Fruit fly (Drosophila melanogaster) whole organism, embryonic: Measurements from ENCODE around the gene PRL-1.
A peak's percentile ranks its signal among the peaks of the same experiment; 100 is the strongest.

Experiments used
- Aef1 ChIP-seq: fragments of 200-800 bp; sonication (Bioruptor generic); IDR thresholded peaks from 3 replicates; pipeline ENCODE4 v1.3.6; 2022; ENCODE audit warnings: missing biosample characterization, missing genetic modification characterization
- Asciz ChIP-seq: fragments of 200-800 bp; sonication (Bioruptor generic); optimal IDR thresholded peaks from 2 replicates; lab custom pipeline; 2017; ENCODE audit warnings: missing biosample characterization, mild to moderate bottlenecking, missing genetic modification characterization, missing genetic modification reagents
- Bteb2 ChIP-seq: fragments of 200-800 bp; sonication (Bioruptor generic); optimal IDR thresholded peaks from 2 replicates; lab custom pipeline; 2016; ENCODE audit warnings: missing biosample characterization, missing genetic modification characterization
- CG10654 ChIP-seq: fragments of 200-800 bp; sonication (Bioruptor generic); optimal IDR thresholded peaks from 2 replicates; lab custom pipeline; 2016; ENCODE audit warnings: missing biosample characterization, missing genetic modification characterization
- CG11093 ChIP-seq: fragments of 200-800 bp; sonication (Bioruptor generic); IDR thresholded peaks from 3 replicates; pipeline ENCODE4 v1.3.6; 2022; ENCODE audit warnings: missing biosample characterization, missing genetic modification characterization
- CG11560 ChIP-seq: fragments of 200-800 bp; sonication (Bioruptor generic); IDR thresholded peaks from 3 replicates; pipeline ENCODE4 v1.3.6; 2022; ENCODE audit warnings: missing biosample characterization, missing genetic modification characterization
- CG12155 ChIP-seq: fragments of 200-800 bp; sonication (Bioruptor generic); optimal IDR thresholded peaks from 3 replicates; lab custom pipeline; 2016; ENCODE audit warnings: missing biosample characterization, missing genetic modification characterization
- CG13287 ChIP-seq: fragments of 200-800 bp; sonication (Bioruptor generic); IDR thresholded peaks from 2 replicates; pipeline ENCODE4 v1.3.6; 2022; ENCODE audit warnings: missing biosample characterization, missing genetic modification characterization; ENCODE audit not compliant: partially characterized antibody
- CG15269 ChIP-seq: fragments of 200-800 bp; sonication (Bioruptor generic); optimal IDR thresholded peaks from 2 replicates; lab custom pipeline; 2018; ENCODE audit warnings: missing biosample characterization, mild to moderate bottlenecking, missing genetic modification characterization, moderate library complexity
- CG15601 ChIP-seq: fragments of 200-800 bp; sonication (Bioruptor generic); optimal IDR thresholded peaks from 3 replicates; lab custom pipeline; 2019; ENCODE audit warnings: missing biosample characterization, mild to moderate bottlenecking, missing genetic modification characterization, moderate library complexity
- CG17829 ChIP-seq: fragments of 200-800 bp; optimal IDR thresholded peaks from 2 replicates; lab custom pipeline; 2019; ENCODE audit warnings: missing biosample characterization, mild to moderate bottlenecking, missing genetic modification characterization, moderate library complexity
- CG2202 ChIP-seq: fragments of 200-800 bp; sonication (Bioruptor generic); optimal IDR thresholded peaks from 2 replicates; lab custom pipeline; 2018; ENCODE audit warnings: missing biosample characterization, mild to moderate bottlenecking, missing genetic modification characterization
- CG31365 ChIP-seq: fragments of 200-800 bp; sonication (Bioruptor generic); optimal IDR thresholded peaks from 2 replicates; lab custom pipeline; 2018; ENCODE audit warnings: missing biosample characterization, mild to moderate bottlenecking, missing genetic modification characterization
- CG34422 ChIP-seq: fragments of 200-800 bp; sonication (Bioruptor generic); IDR thresholded peaks from 3 replicates; pipeline ENCODE4 v1.3.6; 2022; ENCODE audit warnings: missing biosample characterization, missing genetic modification characterization
- CG3726 ChIP-seq: fragments of 200-800 bp; sonication (Bioruptor generic); IDR thresholded peaks from 3 replicates; pipeline ENCODE4, ENCODE4 v1.3.6; 2022; ENCODE audit warnings: missing biosample characterization, missing genetic modification characterization
- CG42726 ChIP-seq: fragments of 200-800 bp; sonication (Bioruptor generic); IDR thresholded peaks from 2 replicates; pipeline ENCODE4 v1.3.6; 2022; ENCODE audit warnings: missing biosample characterization, missing genetic modification characterization; ENCODE audit not compliant: partially characterized antibody
- CG4404 ChIP-seq: fragments of 200-800 bp; sonication (Bioruptor generic); IDR thresholded peaks from 2 replicates; pipeline ENCODE4 v1.3.6; 2022; ENCODE audit warnings: missing biosample characterization, missing genetic modification characterization
- CG6654 ChIP-seq: fragments of 200-800 bp; sonication (Bioruptor generic); optimal IDR thresholded peaks from 2 replicates; lab custom pipeline; 2017; ENCODE audit warnings: missing biosample characterization, mild to moderate bottlenecking, missing genetic modification characterization
- CG9876 ChIP-seq: fragments of 200-800 bp; sonication (Bioruptor generic); optimal IDR thresholded peaks from 2 replicates; lab custom pipeline; 2016; ENCODE audit warnings: missing biosample characterization, missing genetic modification characterization
- CkIIα-i1 ChIP-seq: fragments of 200-800 bp; sonication (Bioruptor generic); IDR thresholded peaks from 2 replicates; pipeline ENCODE4 v1.3.6; 2022; ENCODE audit warnings: missing biosample characterization, missing genetic modification characterization
- Dad ChIP-seq: fragments of 200-800 bp; sonication (Bioruptor generic); optimal IDR thresholded peaks from 3 replicates; lab custom pipeline; 2016; ENCODE audit warnings: missing biosample characterization, missing genetic modification characterization
- Dfd ChIP-seq, 2 experiments: fragments of >200 bp; optimal IDR thresholded peaks; 2 replicates each; lab custom pipeline; 2017; ENCODE audit warnings: missing biosample characterization in 2 of 2, missing genetic modification characterization in 2 of 2
- Dip2 ChIP-seq: fragments of 200-800 bp; sonication (Bioruptor generic); IDR thresholded peaks from 2 replicates; pipeline ENCODE4 v1.3.6; 2022; ENCODE audit warnings: missing biosample characterization, missing genetic modification characterization
- Doc3 ChIP-seq: fragments of 200-800 bp; sonication (Bioruptor generic); IDR thresholded peaks from 3 replicates; pipeline ENCODE4 v1.3.6; 2022; ENCODE audit warnings: missing biosample characterization, missing genetic modification characterization; ENCODE audit not compliant: partially characterized antibody
- ERR ChIP-seq: fragments of 200-800 bp; sonication (Bioruptor generic); optimal IDR thresholded peaks from 2 replicates; lab custom pipeline; 2016; ENCODE audit warnings: missing biosample characterization, missing genetic modification characterization
- HLH4C ChIP-seq: fragments of 200-800 bp; sonication (Bioruptor generic); IDR thresholded peaks from 3 replicates; pipeline ENCODE4 v1.3.6; 2022; ENCODE audit warnings: missing biosample characterization, missing genetic modification characterization; ENCODE audit not compliant: partially characterized antibody
- Sry-β ChIP-seq: fragments of 200-800 bp; sonication (Bioruptor generic); optimal IDR thresholded peaks from 2 replicates; lab custom pipeline; 2018; ENCODE audit warnings: missing biosample characterization, mild to moderate bottlenecking, missing genetic modification characterization, moderate library complexity
- YL-1 ChIP-seq: fragments of 200-800 bp; sonication (Bioruptor generic); optimal IDR thresholded peaks from 3 replicates; lab custom pipeline; 2017; ENCODE audit warnings: missing biosample characterization, mild to moderate bottlenecking, missing genetic modification characterization
- az2 ChIP-seq: fragments of 200-800 bp; sonication (Bioruptor generic); optimal IDR thresholded peaks from 3 replicates; lab custom pipeline; 2016; ENCODE audit warnings: missing biosample characterization, missing genetic modification characterization
- ci ChIP-seq: fragments of 200-800 bp; sonication (Bioruptor generic); IDR thresholded peaks from 3 replicates; pipeline ENCODE4 v1.3.6; 2022; ENCODE audit warnings: missing biosample characterization, missing genetic modification characterization
- corto ChIP-seq: fragments of 200-800 bp; sonication (Bioruptor generic); optimal IDR thresholded peaks from 2 replicates; lab custom pipeline; 2016; ENCODE audit warnings: missing biosample characterization, mild to moderate bottlenecking, missing genetic modification characterization, moderate library complexity
- dimm ChIP-seq: fragments of 200-800 bp; sonication (Bioruptor generic); IDR thresholded peaks from 2 replicates; pipeline ENCODE4 v1.3.6; 2022; ENCODE audit warnings: missing biosample characterization, missing genetic modification characterization
- ems ChIP-seq: fragments of 200-800 bp; sonication (Bioruptor generic); optimal IDR thresholded peaks from 3 replicates; lab custom pipeline; 2016; ENCODE audit warnings: missing biosample characterization, missing genetic modification characterization
- fu2 ChIP-seq: fragments of 200-800 bp; sonication (Bioruptor generic); optimal IDR thresholded peaks from 2 replicates; lab custom pipeline; 2016; ENCODE audit warnings: missing biosample characterization, missing genetic modification characterization
- ham ChIP-seq: fragments of 200-800 bp; sonication (Bioruptor generic); IDR thresholded peaks from 2 replicates; pipeline ENCODE4 v1.3.6; 2022; ENCODE audit warnings: missing biosample characterization, missing genetic modification characterization
- hbn ChIP-seq: fragments of 200-800 bp; sonication (Bioruptor generic); IDR thresholded peaks from 2 replicates; pipeline ENCODE4 v1.3.6; 2022; ENCODE audit warnings: missing biosample characterization, missing genetic modification characterization; ENCODE audit not compliant: partially characterized antibody
- jing ChIP-seq: fragments of 200-800 bp; sonication (Bioruptor generic); optimal IDR thresholded peaks from 2 replicates; lab custom pipeline; 2018; ENCODE audit warnings: missing biosample characterization, mild to moderate bottlenecking, missing genetic modification characterization
- kay ChIP-seq: fragments of 200-800 bp; sonication (Bioruptor generic); optimal IDR thresholded peaks from 2 replicates; lab custom pipeline; 2016; ENCODE audit warnings: missing biosample characterization, missing genetic modification characterization
- ken ChIP-seq: fragments of 200-800 bp; sonication (Bioruptor generic); IDR thresholded peaks from 3 replicates; pipeline ENCODE4 v1.3.6; 2022; ENCODE audit warnings: missing biosample characterization, missing genetic modification characterization
- onecut ChIP-seq: fragments of 200-800 bp; sonication (Bioruptor generic); IDR thresholded peaks from 2 replicates; pipeline ENCODE4 v1.3.6; 2022; ENCODE audit warnings: missing biosample characterization, missing genetic modification characterization
- otp ChIP-seq: fragments of 200-800 bp; sonication (Bioruptor generic); IDR thresholded peaks from 3 replicates; pipeline ENCODE4, ENCODE4 v1.3.6; 2022; ENCODE audit warnings: missing biosample characterization, missing genetic modification characterization
- p53 ChIP-seq: fragments of 200-800 bp; sonication (Bioruptor generic); optimal IDR thresholded peaks from 2 replicates; lab custom pipeline; 2016; ENCODE audit warnings: missing biosample characterization, missing genetic modification characterization
- pfk ChIP-seq: fragments of 200-800 bp; sonication (Bioruptor generic); optimal IDR thresholded peaks from 2 replicates; lab custom pipeline; 2018; ENCODE audit warnings: missing biosample characterization, mild to moderate bottlenecking, missing genetic modification characterization, moderate library complexity
- prd ChIP-seq, 3 experiments: fragments of >200 bp in 2 of 3; fragments of 200-800 bp in 1 of 3; sonication (Bioruptor generic) in 1 of 3; optimal IDR thresholded peaks in 2 of 3; IDR thresholded peaks in 1 of 3; 2 replicates in 2 of 3; 3 replicates in 1 of 3; pipeline versions ENCODE4 v1.3.6 to Lab custom; 2017 to 2022; ENCODE audit warnings: missing biosample characterization in 1 of 3, missing genetic modification characterization in 1 of 3
- sr ChIP-seq: fragments of 200-800 bp; sonication (Bioruptor generic); IDR thresholded peaks from 3 replicates; pipeline ENCODE4 v1.3.6; 2022; ENCODE audit warnings: missing biosample characterization, missing genetic modification characterization
- tin ChIP-seq: fragments of 200-800 bp; sonication (Bioruptor generic); optimal IDR thresholded peaks from 3 replicates; lab custom pipeline; 2016; ENCODE audit warnings: missing biosample characterization, missing genetic modification characterization
- trh ChIP-seq: fragments of 200-800 bp; sonication (Bioruptor generic); optimal IDR thresholded peaks from 2 replicates; lab custom pipeline; 2016; ENCODE audit warnings: missing biosample characterization, missing genetic modification characterization
- zfh2 ChIP-seq: fragments of 200-800 bp; sonication (Bioruptor generic); optimal IDR thresholded peaks from 2 replicates; lab custom pipeline; 2016; ENCODE audit warnings: missing biosample characterization, missing genetic modification characterization

The PRL-1 gene

dm6 chr2L:16299466-16300311 is 42.3 kb upstream of the PRL-1 start, which contains the start of the genes heix and CG17328 (continued):
- peak; percentile 54 for TF ChIP-seq CG4404
- peak; percentile 70 for TF ChIP-seq CG10654 (GFP tag; lab: Kevin White, UChicago)
- TF ChIP-seq CG11560 (tag; lab: Robert Waterston, UW): no peak; the same call in 2 of the 3 replicates
- peak; percentile 78 for TF ChIP-seq az2 (GFP tag; lab: Kevin White, UChicago)
- peak; percentile 8; the same call in 1 of the 2 replicates for TF ChIP-seq onecut (GFP tag; lab: Robert Waterston, UW)
- no peak; the same call in 1 of the 2 replicates for TF ChIP-seq ham (GFP tag; lab: Robert Waterston, UW)
- TF ChIP-seq jing: no peak
- no peak for TF ChIP-seq dimm (GFP tag; lab: Robert Waterston, UW)
- TF ChIP-seq hbn (GFP tag; lab: Robert Waterston, UW): peak; percentile 25; the same call in 1 of the 2 replicates
- peak; percentile 71 for TF ChIP-seq CG17829 (tag; lab: Kevin White, UChicago)
- TF ChIP-seq YL-1 (GFP tag; lab: Kevin White, UChicago): peak; percentile 85
- TF ChIP-seq p53 (GFP tag; lab: Kevin White, UChicago): no peak
- TF ChIP-seq CG34422 (GFP tag; lab: Robert Waterston, UW): peak; percentile 60
- TF ChIP-seq zfh2 (GFP tag; lab: Kevin White, UChicago): peak; percentile 69
- no peak for TF ChIP-seq Sry-β
- no peak for TF ChIP-seq prd (optimal IDR thresholded peaks at IDR 0.05; lab: Kevin White, UChicago)
- TF ChIP-seq prd (GFP tag; IDR thresholded peaks at IDR 0.05; lab: Robert Waterston, UW): peak; percentile 76
- TF ChIP-seq ken: peak; percentile 76
- TF ChIP-seq Dad (GFP tag; lab: Kevin White, UChicago): peak; percentile 28
- TF ChIP-seq CG15601 (tag; lab: Kevin White, UChicago): peak; percentile 57
- TF ChIP-seq CG13287: 0 out of 2 replicates have a peak, but pooled peaks have one; percentile 28
- no peak for TF ChIP-seq CG15269 (tag; lab: Kevin White, UChicago)
- TF ChIP-seq CG9876: peak; percentile 6
- 0 out of 2 replicates have a peak, but pooled peaks have one; percentile 30 for TF ChIP-seq CG42726 (GFP tag; lab: Robert Waterston, UW)
- TF ChIP-seq fu2 (GFP tag; lab: Kevin White, UChicago): peak; percentile 45
- TF ChIP-seq ERR (GFP tag; lab: Kevin White, UChicago): no peak
- no peak for TF ChIP-seq HLH4C (GFP tag; lab: Robert Waterston, UW)
- no peak for TF ChIP-seq Dfd (GFP tag; optimal IDR thresholded peaks at IDR 0.05; lab: Kevin White, UChicago)
- TF ChIP-seq CG2202 (tag; lab: Kevin White, UChicago): no peak
- TF ChIP-seq CG11093: peak; percentile 61; the same call in 2 of the 3 replicates
- TF ChIP-seq CG6654: no peak
- no peak for TF ChIP-seq CG31365 (tag; lab: Kevin White, UChicago)
- no peak; the same call in 1 of the 3 replicates for TF ChIP-seq otp (GFP tag; lab: Robert Waterston, UW)
- TF ChIP-seq corto: peak; percentile 33
- peak; percentile 58 for TF ChIP-seq CG12155 (GFP tag; lab: Kevin White, UChicago)
- peak; percentile 49 for TF ChIP-seq Bteb2 (GFP tag; lab: Kevin White, UChicago)
- TF ChIP-seq trh (GFP tag; lab: Kevin White, UChicago): peak; percentile 25
- TF ChIP-seq kay (GFP tag; lab: Kevin White, UChicago): peak; percentile 34
- TF ChIP-seq Aef1 (GFP tag; lab: Robert Waterston, UW): peak; percentile 80
- peak; percentile 52 for TF ChIP-seq ems
- TF ChIP-seq pfk (GFP tag; lab: Kevin White, UChicago): no peak
- TF ChIP-seq sr (GFP tag; lab: Robert Waterston, UW): no peak
- TF ChIP-seq Asciz (GFP tag; lab: Kevin White, UChicago): no peak
- no peak for TF ChIP-seq Doc3 (GFP tag; lab: Robert Waterston, UW)
- peak; percentile 80 for TF ChIP-seq ci (GFP tag; lab: Robert Waterston, UW)
- TF ChIP-seq CG3726 (GFP tag; lab: Robert Waterston, UW): no peak
- TF ChIP-seq Dip2 (GFP tag; lab: Robert Waterston, UW): no peak
- peak; percentile 73 for TF ChIP-seq tin (GFP tag; lab: Kevin White, UChicago)
- TF ChIP-seq CkIIα-i1 (GFP tag; lab: Robert Waterston, UW): no peak
